Worm (Caenorhabditis elegans) whole organism, early embryonic: ENCODE results near the gene bca-1.

ENCODE experiments used
- B0310.2 ChIP-seq: sonication (generic microtip); optimal IDR thresholded peaks from 2 replicates; lab custom pipeline; 2016; ENCODE audit warnings: mild to moderate bottlenecking, missing genetic modification characterization, missing compliant biosample characterization
- F13C5.2 ChIP-seq: sonication (generic microtip); optimal IDR thresholded peaks from 2 replicates; lab custom pipeline; 2017; ENCODE audit warnings: mild to moderate bottlenecking, missing genetic modification characterization, inconsistent platforms, missing compliant biosample characterization
- aly-1 ChIP-seq: sonication (generic microtip); optimal IDR thresholded peaks from 2 replicates; lab custom pipeline; 2016; ENCODE audit warnings: missing genetic modification characterization, missing compliant biosample characterization
- ama-1 ChIP-seq: fragments of 150-350 bp; optimal IDR thresholded peaks from 2 replicates; lab custom pipeline; 2014
- ceh-13 ChIP-seq: fragments of 200-800 bp; sonication (Bioruptor generic); optimal IDR thresholded peaks from 2 replicates; lab custom pipeline; 2018; ENCODE audit warnings: mild to moderate bottlenecking, missing genetic modification characterization, missing compliant biosample characterization
- ceh-36 ChIP-seq: sonication (generic microtip); optimal IDR thresholded peaks from 2 replicates; lab custom pipeline; 2016; ENCODE audit warnings: missing genetic modification characterization, inconsistent platforms, missing compliant biosample characterization
- ets-7 ChIP-seq: sonication (generic microtip); optimal IDR thresholded peaks from 2 replicates; lab custom pipeline; 2016; ENCODE audit warnings: missing genotype, missing genetic modification characterization, missing compliant biosample characterization
- flt-1 ChIP-seq: fragments of 200-800 bp; sonication (Bioruptor generic); IDR thresholded peaks from 2 replicates; pipeline ENCODE4 v1.3.6; 2022; ENCODE audit warnings: missing genetic modification characterization, missing compliant biosample characterization
- hmbx-1 ChIP-seq: sonication (generic microtip); optimal IDR thresholded peaks from 2 replicates; lab custom pipeline; 2016; ENCODE audit warnings: mild to moderate bottlenecking, missing genetic modification characterization, missing compliant biosample characterization
- hmg-4 ChIP-seq: fragments of 200-800 bp; sonication (Bioruptor generic); optimal IDR thresholded peaks from 2 replicates; lab custom pipeline; 2018; ENCODE audit warnings: mild to moderate bottlenecking, missing genetic modification characterization, missing compliant biosample characterization
- hnd-1 ChIP-seq: sonication (generic microtip); optimal IDR thresholded peaks from 2 replicates; lab custom pipeline; 2016; ENCODE audit warnings: missing genetic modification characterization, missing compliant biosample characterization
- pes-1 ChIP-seq: fragments of 200-800 bp; sonication (Bioruptor generic); IDR thresholded peaks from 2 replicates; pipeline ENCODE4 v1.3.6; 2022; ENCODE audit warnings: missing genetic modification reagents, missing genetic modification characterization, missing compliant biosample characterization
- scrt-1 ChIP-seq: fragments of 200-800 bp; sonication (Bioruptor generic); IDR thresholded peaks from 2 replicates; pipeline ENCODE4 v1.3.6; 2022; ENCODE audit warnings: missing genetic modification characterization, missing compliant biosample characterization
- sea-1 ChIP-seq: fragments of 200-800 bp; sonication (Bioruptor generic); conservative IDR thresholded peaks from 2 replicates; pipeline ENCODE4 v1.3.6; 2022; ENCODE audit warnings: missing genetic modification characterization, missing compliant biosample characterization
- tbx-11 ChIP-seq: fragments of 200-800 bp; sonication (Bioruptor generic); IDR thresholded peaks from 2 replicates; pipeline ENCODE4 v1.3.6; 2022; ENCODE audit warnings: missing genetic modification characterization, missing compliant biosample characterization
- tbx-37 ChIP-seq: fragments of 200-800 bp; sonication (Bioruptor generic); conservative IDR thresholded peaks from 2 replicates; pipeline ENCODE4 v1.3.6; 2022; ENCODE audit warnings: missing genetic modification reagents, missing genetic modification characterization, missing compliant biosample characterization
- tra-4 ChIP-seq: sonication (generic microtip); optimal IDR thresholded peaks from 2 replicates; lab custom pipeline; 2017; ENCODE audit warnings: missing genetic modification characterization, missing compliant biosample characterization

bca-1 gene

ce11 chrX:6175829-6176228, 28.7 kb downstream of the bca-1 start, which contains the start of gene T25B2.3:
T25B2.3 (plus strand) TSS chrX:6176129.
- no peak for TF ChIP-seq ceh-36 (tag; lab: Kevin White, UChicago)

- TF ChIP-seq tra-4 (tag; lab: Kevin White, UChicago) (no peak), F13C5.2 (tag; lab: Kevin White, UChicago) (no peak), ets-7 (tag; lab: Kevin White, UChicago) (no peak), sea-1 (GFP tag; lab: Robert Waterston, UW) (no peak), tbx-11 (GFP tag; lab: Robert Waterston, UW) (no peak)
These were observed 30.9 kb downstream of the bca-1 start, which contains the start of gene T25B2.1 for ce11 chrX:6173656-6174055. T25B2.1 (plus strand) TSS chrX:6173956.

- TF ChIP-seq pes-1 (GFP tag; lab: Robert Waterston, UW) (no peak), sea-1 (GFP tag; lab: Robert Waterston, UW) (no peak), tbx-11 (GFP tag; lab: Robert Waterston, UW) (no peak)
These were observed 35.3 kb downstream of the bca-1 start, which contains the start of gene T25B2.2 for ce11 chrX:6169252-6169651. T25B2.2 (plus strand) TSS chrX:6169643.

ce11 chrX:6167376-6167775, 37.2 kb downstream of the bca-1 start:
- TF ChIP-seq hmbx-1 (tag; lab: Kevin White, UChicago): no peak
- TF ChIP-seq hnd-1 (tag; lab: Kevin White, UChicago): no peak
- TF ChIP-seq tra-4 (tag; lab: Kevin White, UChicago): no peak
- no peak for TF ChIP-seq B0310.2 (tag; lab: Kevin White, UChicago)
- TF ChIP-seq F13C5.2 (tag; lab: Kevin White, UChicago): no peak
- TF ChIP-seq tbx-11 (GFP tag; lab: Robert Waterston, UW): no peak
- TF ChIP-seq ama-1 (lab: Kevin White, UChicago): no peak
- TF ChIP-seq pes-1 (GFP tag; lab: Robert Waterston, UW): no peak
- no peak for TF ChIP-seq scrt-1 (GFP tag; lab: Robert Waterston, UW)
- TF ChIP-seq aly-1 (tag; lab: Kevin White, UChicago): no peak
- no peak for TF ChIP-seq ceh-13 (GFP tag; lab: Kevin White, UChicago)
- no peak for TF ChIP-seq sea-1 (GFP tag; lab: Robert Waterston, UW)
- TF ChIP-seq tbx-37 (GFP tag; lab: Robert Waterston, UW): no peak
- TF ChIP-seq ets-7 (tag; lab: Kevin White, UChicago): no peak
- no peak for TF ChIP-seq hmg-4 (GFP tag; lab: Kevin White, UChicago)
- no peak for TF ChIP-seq ceh-36 (tag; lab: Kevin White, UChicago)
- no peak for TF ChIP-seq flt-1 (GFP tag; lab: Robert Waterston, UW)

- no peak for TF ChIP-seq pes-1 (GFP tag; lab: Robert Waterston, UW)
- TF ChIP-seq aly-1 (tag; lab: Kevin White, UChicago): no peak
- no peak for TF ChIP-seq sea-1 (GFP tag; lab: Robert Waterston, UW)
- no peak for TF ChIP-seq tra-4 (tag; lab: Kevin White, UChicago)
- no peak for TF ChIP-seq B0310.2 (tag; lab: Kevin White, UChicago)
- TF ChIP-seq scrt-1 (GFP tag; lab: Robert Waterston, UW): no peak
- TF ChIP-seq ceh-13 (GFP tag; lab: Kevin White, UChicago): no peak
- no peak for TF ChIP-seq hmg-4 (GFP tag; lab: Kevin White, UChicago)
These were observed 42.5 kb downstream of the bca-1 start for ce11 chrX:6162037-6162436.

- TF ChIP-seq aly-1 (tag; lab: Kevin White, UChicago): no peak
- no peak for TF ChIP-seq hnd-1 (tag; lab: Kevin White, UChicago)
- TF ChIP-seq B0310.2 (tag; lab: Kevin White, UChicago): no peak
- no peak for TF ChIP-seq hmg-4 (GFP tag; lab: Kevin White, UChicago)
- no peak for TF ChIP-seq ets-7 (tag; lab: Kevin White, UChicago)
- no peak for TF ChIP-seq scrt-1 (GFP tag; lab: Robert Waterston, UW)
- no peak for TF ChIP-seq hmbx-1 (tag; lab: Kevin White, UChicago)
- TF ChIP-seq tbx-11 (GFP tag; lab: Robert Waterston, UW): no peak
- TF ChIP-seq F13C5.2 (tag; lab: Kevin White, UChicago): no peak
- TF ChIP-seq ceh-13 (GFP tag; lab: Kevin White, UChicago): no peak
- TF ChIP-seq pes-1 (GFP tag; lab: Robert Waterston, UW): no peak
- TF ChIP-seq tbx-37 (GFP tag; lab: Robert Waterston, UW): no peak
- no peak for TF ChIP-seq ama-1 (lab: Kevin White, UChicago)
These were observed 44.1 kb downstream of the bca-1 start, which contains the start of gene odd-2 for ce11 chrX:6160427-6160826. odd-2 (minus strand) TSS chrX:6160527.

ce11 chrX:6159562-6159961, 45.0 kb downstream of the bca-1 start:
- TF ChIP-seq ets-7 (tag; lab: Kevin White, UChicago) (no peak), B0310.2 (tag; lab: Kevin White, UChicago) (no peak), tbx-11 (GFP tag; lab: Robert Waterston, UW) (no peak), hmbx-1 (tag; lab: Kevin White, UChicago) (no peak), hnd-1 (tag; lab: Kevin White, UChicago) (no peak), tra-4 (tag; lab: Kevin White, UChicago) (no peak), ama-1 (lab: Kevin White, UChicago) (no peak), F13C5.2 (tag; lab: Kevin White, UChicago) (no peak), aly-1 (tag; lab: Kevin White, UChicago) (no peak), sea-1 (GFP tag; lab: Robert Waterston, UW) (no peak), scrt-1 (GFP tag; lab: Robert Waterston, UW) (no peak), pes-1 (GFP tag; lab: Robert Waterston, UW) (no peak), hmg-4 (GFP tag; lab: Kevin White, UChicago) (no peak), tbx-37 (GFP tag; lab: Robert Waterston, UW) (no peak), ceh-36 (tag; lab: Kevin White, UChicago) (no peak), ceh-13 (GFP tag; lab: Kevin White, UChicago) (no peak)
